Fruit fly (Drosophila melanogaster): ENCODE measurements around the gene CG11583.

Gene CG11583

dm6 chr3L:4252862-4253610 lies 29.6 kb downstream of the CG11583 start:
- no peak for TF ChIP-seq noc (tag; optimal IDR thresholded peaks at IDR 0.05)

dm6 chr3L:4252121-4252861 lies 30.3 kb downstream of the CG11583 start:
- no peak for TF ChIP-seq noc (tag; optimal IDR thresholded peaks at IDR 0.05)

- no peak for TF ChIP-seq noc (tag; optimal IDR thresholded peaks at IDR 0.05)
Measured at dm6 chr3L:4242428-4242827, 40.2 kb downstream of the CG11583 start, which contains the start of gene pav. pav (plus strand) TSS chr3L:4242734.

dm6 chr3L:4239442-4240322 lies 42.9 kb downstream of the CG11583 start, which contains the start of gene Sqor:
Sqor (plus strand) TSS chr3L:4240173.
- peak; percentile 96 for TF ChIP-seq noc (tag; optimal IDR thresholded peaks at IDR 0.05)

- TF ChIP-seq noc (tag; optimal IDR thresholded peaks at IDR 0.05) = no peak
Measured at dm6 chr3L:4238195-4238594, 44.4 kb downstream of the CG11583 start.

dm6 chr3L:4236097-4236572 lies 46.5 kb downstream of the CG11583 start, which contains the start of gene ImpL2:
ImpL2 (minus strand) TSS chr3L:4236147.
- no peak for TF ChIP-seq noc (tag; optimal IDR thresholded peaks at IDR 0.05)

dm6 chr3L:4233603-4234277 lies 48.9 kb downstream of the CG11583 start:
- TF ChIP-seq noc (tag; optimal IDR thresholded peaks at IDR 0.05) = no peak

dm6 chr3L:4232724-4233367 lies 49.8 kb downstream of the CG11583 start:
- peak; percentile 50 for TF ChIP-seq noc (tag; optimal IDR thresholded peaks at IDR 0.05)

- TF ChIP-seq noc (tag; optimal IDR thresholded peaks at IDR 0.05) = no peak
Measured at dm6 chr3L:4232227-4232626, 50.4 kb downstream of the CG11583 start.
